Worm (Caenorhabditis elegans) whole organism, mixed stage, embryonic: ENCODE results near the gene gyf-1.

Experiments
- blmp-1 ChIP-seq: fragments of 150-350 bp; optimal IDR thresholded peaks from 2 replicates; lab custom pipeline; 2014; ENCODE audit warnings: missing biosample characterization, missing genetic modification characterization
- ham-2 ChIP-seq: fragments of 200-800 bp; sonication (Bioruptor generic); optimal IDR thresholded peaks from 2 replicates; lab custom pipeline; 2018; ENCODE audit warnings: mild to moderate bottlenecking, missing genetic modification characterization, missing compliant biosample characterization
- nhr-12 ChIP-seq: fragments of 150-350 bp; optimal IDR thresholded peaks from 2 replicates; lab custom pipeline; 2014; ENCODE audit warnings: missing biosample characterization, missing genetic modification characterization
- nhr-237 ChIP-seq: fragments of 150-350 bp; optimal IDR thresholded peaks from 2 replicates; lab custom pipeline; 2014; ENCODE audit warnings: missing biosample characterization, missing genetic modification characterization
- nhr-28 ChIP-seq: fragments of 150-350 bp; optimal IDR thresholded peaks from 2 replicates; lab custom pipeline; 2014; ENCODE audit warnings: missing biosample characterization, missing genetic modification characterization
- pha-4 ChIP-seq: fragments of 150-350 bp; optimal IDR thresholded peaks from 2 replicates; lab custom pipeline; 2018; ENCODE audit warnings: missing biosample characterization, missing genetic modification reagents, missing genetic modification characterization
- snpc-4 ChIP-seq: fragments of 150-350 bp; optimal IDR thresholded peaks from 2 replicates; lab custom pipeline; 2014; ENCODE audit warnings: missing biosample characterization, missing genetic modification characterization
- unc-39 ChIP-seq: fragments of 150-350 bp; optimal IDR thresholded peaks from 2 replicates; lab custom pipeline; 2014; ENCODE audit warnings: missing biosample characterization, missing genetic modification characterization
- unc-62 ChIP-seq: fragments of 150-350 bp; optimal IDR thresholded peaks from 2 replicates; lab custom pipeline; 2014; ENCODE audit warnings: missing biosample characterization, missing genetic modification reagents, missing genetic modification characterization

DNA sequence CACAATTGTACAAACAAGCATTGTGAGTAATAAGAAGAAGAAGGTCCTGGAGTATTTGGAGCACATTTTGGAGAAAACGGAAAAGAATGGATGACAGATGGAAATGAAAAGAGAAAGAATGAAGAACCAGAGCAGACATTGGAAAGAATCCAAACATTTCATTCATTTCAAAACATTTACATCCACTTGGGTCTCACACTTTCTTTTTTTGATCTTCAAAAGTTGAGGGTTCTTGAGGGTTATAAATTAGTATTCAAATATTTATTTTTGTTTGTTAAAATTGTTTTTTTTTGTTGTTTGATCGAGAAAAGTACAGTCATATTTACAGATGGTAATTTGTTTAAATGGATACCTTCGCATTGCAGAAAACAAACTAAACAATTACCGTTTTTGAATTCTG lies 49.7 kb downstream of the gyf-1 start, which contains the start of gene T14B4.9:
- TF ChIP-seq ham-2 (GFP tag; lab: Kevin White, UChicago) (no peak), unc-39 (no peak), nhr-28 (tag; lab: Kevin White, UChicago) (no peak), unc-62 (GFP tag; lab: Kevin White, UChicago) (no peak), nhr-237 (tag; lab: Kevin White, UChicago) (no peak), nhr-12 (tag; lab: Kevin White, UChicago) (no peak), blmp-1 (tag; lab: Kevin White, UChicago) (no peak), snpc-4 (tag; lab: Kevin White, UChicago) (no peak), pha-4 (tag; lab: Kevin White, UChicago) (no peak)
